Fruit fly (Drosophila melanogaster) whole organism, embryonic: ENCODE data around the gene CG43402.

Experiments used
- Ada2b ChIP-seq: fragments of 200-800 bp; sonication (Bioruptor generic); IDR thresholded peaks from 2 replicates; pipeline ENCODE4 v1.3.6; 2022; ENCODE audit warnings: missing biosample characterization, missing genetic modification characterization
- Atf6 ChIP-seq: fragments of 200-800 bp; sonication (Bioruptor generic); IDR thresholded peaks from 2 replicates; pipeline ENCODE4 v1.3.6; 2022; ENCODE audit warnings: missing biosample characterization, missing genetic modification characterization
- CG10274 ChIP-seq: fragments of 200-800 bp; sonication (Bioruptor generic); optimal IDR thresholded peaks from 3 replicates; lab custom pipeline; 2017; ENCODE audit warnings: missing biosample characterization, mild to moderate bottlenecking, missing genetic modification characterization
- CG10366 ChIP-seq: fragments of 200-800 bp; sonication (Bioruptor generic); IDR thresholded peaks from 2 replicates; pipeline ENCODE4 v1.3.6; 2022; ENCODE audit warnings: missing biosample characterization, missing genetic modification characterization
- CG10462 ChIP-seq: fragments of 200-800 bp; sonication (Bioruptor generic); optimal IDR thresholded peaks from 2 replicates; lab custom pipeline; 2016; ENCODE audit warnings: missing biosample characterization, missing genetic modification characterization
- CG12219 ChIP-seq: fragments of 200-800 bp; sonication (Bioruptor generic); optimal IDR thresholded peaks from 3 replicates; lab custom pipeline; 2018; ENCODE audit warnings: missing biosample characterization, mild to moderate bottlenecking, missing genetic modification characterization
- CG12769 ChIP-seq: fragments of 200-800 bp; sonication (Bioruptor generic); optimal IDR thresholded peaks from 2 replicates; lab custom pipeline; 2019; ENCODE audit warnings: missing biosample characterization, mild to moderate bottlenecking, missing genetic modification characterization, moderate library complexity
- CG13424 ChIP-seq: fragments of 200-800 bp; sonication (Bioruptor generic); optimal IDR thresholded peaks from 2 replicates; lab custom pipeline; 2019; ENCODE audit warnings: missing biosample characterization, mild to moderate bottlenecking, missing genetic modification characterization, moderate library complexity
- CG14050 ChIP-seq: fragments of 200-800 bp; sonication (Bioruptor generic); IDR thresholded peaks from 3 replicates; pipeline ENCODE4 v1.3.6; 2022; ENCODE audit warnings: missing biosample characterization, missing genetic modification characterization
- CG1647 ChIP-seq: fragments of 200-800 bp; sonication (Bioruptor generic); optimal IDR thresholded peaks from 3 replicates; lab custom pipeline; 2016; ENCODE audit warnings: missing biosample characterization, missing genetic modification characterization
- CG16815 ChIP-seq: fragments of 200-800 bp; sonication (Bioruptor generic); optimal IDR thresholded peaks from 3 replicates; lab custom pipeline; 2017; ENCODE audit warnings: missing biosample characterization, mild to moderate bottlenecking, missing genetic modification characterization
- CG16863 ChIP-seq: fragments of 200-800 bp; sonication (Bioruptor generic); optimal IDR thresholded peaks from 3 replicates; lab custom pipeline; 2016; ENCODE audit warnings: missing biosample characterization, missing genetic modification characterization
- CG18599 ChIP-seq: fragments of 200-800 bp; sonication (Bioruptor generic); optimal IDR thresholded peaks from 3 replicates; lab custom pipeline; 2017; ENCODE audit warnings: missing biosample characterization, missing genetic modification characterization, mild to moderate bottlenecking, moderate library complexity, missing genetic modification reagents
- CG2199 ChIP-seq: fragments of 200-800 bp; sonication (Bioruptor generic); IDR thresholded peaks from 3 replicates; pipeline ENCODE4 v1.3.6; 2022; ENCODE audit warnings: missing biosample characterization, missing genetic modification characterization
- CG31224 ChIP-seq: fragments of 200-800 bp; sonication (Bioruptor generic); IDR thresholded peaks from 2 replicates; pipeline ENCODE4 v1.3.6; 2022; ENCODE audit warnings: missing biosample characterization, missing genetic modification characterization
- CG32532 ChIP-seq: fragments of 200-800 bp; sonication (Bioruptor generic); IDR thresholded peaks from 2 replicates; pipeline ENCODE4 v1.3.6; 2022; ENCODE audit warnings: missing biosample characterization, missing genetic modification characterization
- CG3838 ChIP-seq: fragments of 200-800 bp; sonication (Bioruptor generic); optimal IDR thresholded peaks from 3 replicates; lab custom pipeline; 2016; ENCODE audit warnings: missing biosample characterization, missing genetic modification characterization
- CG7372 ChIP-seq: fragments of 200-800 bp; sonication (Bioruptor generic); IDR thresholded peaks from 2 replicates; pipeline ENCODE4 v1.3.6; 2022; ENCODE audit warnings: missing biosample characterization, missing genetic modification characterization
- CG7839 ChIP-seq: fragments of 200-800 bp; sonication (Bioruptor generic); optimal IDR thresholded peaks from 3 replicates; lab custom pipeline; 2018; ENCODE audit warnings: missing biosample characterization, mild to moderate bottlenecking, missing genetic modification characterization, moderate library complexity
- CG9609 ChIP-seq: fragments of 200-800 bp; sonication (Bioruptor generic); optimal IDR thresholded peaks from 3 replicates; lab custom pipeline; 2016; ENCODE audit warnings: missing biosample characterization, missing genetic modification characterization
- CG9727 ChIP-seq: fragments of 200-800 bp; sonication (Bioruptor generic); optimal IDR thresholded peaks from 3 replicates; lab custom pipeline; 2017; ENCODE audit warnings: missing biosample characterization, mild to moderate bottlenecking, missing genetic modification characterization
- GATAe ChIP-seq: fragments of 200-800 bp; sonication (Bioruptor generic); conservative IDR thresholded peaks from 2 replicates; pipeline ENCODE4 v1.3.6; 2022; ENCODE audit warnings: missing biosample characterization, missing genetic modification characterization
- Gug ChIP-seq: fragments of 200-800 bp; sonication (Bioruptor generic); IDR thresholded peaks from 4 replicates; pipeline ENCODE4 v1.3.6; 2022; ENCODE audit warnings: missing biosample characterization, missing genetic modification characterization
- HmgD ChIP-seq: fragments of 200-800 bp; sonication (Bioruptor generic); optimal IDR thresholded peaks from 3 replicates; lab custom pipeline; 2016; ENCODE audit warnings: missing biosample characterization, missing genetic modification characterization
- Hr39 ChIP-seq: fragments of >200 bp; optimal IDR thresholded peaks from 2 replicates; lab custom pipeline; 2017
- Hr51 ChIP-seq, 2 experiments: fragments of 200-800 bp; sonication (Bioruptor generic); optimal IDR thresholded peaks; 2 replicates in 1 of 2; 3 replicates in 1 of 2; lab custom pipeline; 2016 to 2018; ENCODE audit warnings: missing biosample characterization in 2 of 2, missing genetic modification characterization in 2 of 2, mild to moderate bottlenecking in 1 of 2, moderate library complexity in 1 of 2
- Meics ChIP-seq: fragments of 200-800 bp; sonication (Bioruptor generic); optimal IDR thresholded peaks from 2 replicates; lab custom pipeline; 2017; ENCODE audit warnings: missing biosample characterization, mild to moderate bottlenecking, missing genetic modification characterization
- NfI ChIP-seq: fragments of 200-800 bp; sonication (Bioruptor generic); optimal IDR thresholded peaks from 3 replicates; lab custom pipeline; 2018; ENCODE audit warnings: missing biosample characterization, mild to moderate bottlenecking, missing genetic modification characterization, moderate library complexity
- Side ChIP-seq: fragments of 200-800 bp; sonication (Bioruptor generic); optimal IDR thresholded peaks from 2 replicates; lab custom pipeline; 2016; ENCODE audit warnings: missing biosample characterization, missing genetic modification characterization
- TFAM ChIP-seq: fragments of 200-800 bp; sonication (Bioruptor generic); optimal IDR thresholded peaks from 2 replicates; lab custom pipeline; 2017; ENCODE audit warnings: missing biosample characterization, missing genetic modification characterization, inconsistent platforms
- Usf ChIP-seq: fragments of 200-800 bp; sonication (Bioruptor generic); optimal IDR thresholded peaks from 2 replicates; lab custom pipeline; 2017; ENCODE audit warnings: missing genotype, missing biosample characterization, missing genetic modification characterization
- abd-A ChIP-seq: fragments of 200-800 bp; sonication (Bioruptor generic); optimal IDR thresholded peaks from 3 replicates; lab custom pipeline; 2019; ENCODE audit warnings: missing biosample characterization, mild to moderate bottlenecking, missing genetic modification characterization, moderate library complexity
- corto ChIP-seq: fragments of 200-800 bp; sonication (Bioruptor generic); optimal IDR thresholded peaks from 2 replicates; lab custom pipeline; 2016; ENCODE audit warnings: missing biosample characterization, mild to moderate bottlenecking, missing genetic modification characterization, moderate library complexity
- danr ChIP-seq: fragments of 200-800 bp; sonication (Bioruptor generic); IDR thresholded peaks from 2 replicates; pipeline ENCODE4 v1.3.6; 2022; ENCODE audit warnings: missing biosample characterization, missing genetic modification characterization
- dati ChIP-seq: fragments of 200-800 bp; sonication (Bioruptor generic); IDR thresholded peaks from 2 replicates; pipeline ENCODE4 v1.3.6; 2022; ENCODE audit warnings: missing biosample characterization, missing genetic modification characterization
- ems ChIP-seq: fragments of 200-800 bp; sonication (Bioruptor generic); optimal IDR thresholded peaks from 3 replicates; lab custom pipeline; 2016; ENCODE audit warnings: missing biosample characterization, missing genetic modification characterization
- fd102C ChIP-seq: fragments of 200-800 bp; sonication (Bioruptor generic); optimal IDR thresholded peaks from 2 replicates; lab custom pipeline; 2018; ENCODE audit warnings: missing biosample characterization, mild to moderate bottlenecking, missing genetic modification characterization, moderate library complexity
- fd64A ChIP-seq: fragments of 200-800 bp; sonication (Bioruptor generic); optimal IDR thresholded peaks from 3 replicates; lab custom pipeline; 2018; ENCODE audit warnings: missing biosample characterization, mild to moderate bottlenecking, missing genetic modification characterization
- gcm ChIP-seq: fragments of 200-800 bp; sonication (Bioruptor generic); optimal IDR thresholded peaks from 2 replicates; lab custom pipeline; 2019; ENCODE audit warnings: missing biosample characterization, mild to moderate bottlenecking, missing genetic modification characterization, moderate library complexity
- gcm2 ChIP-seq: fragments of 200-800 bp; sonication (Bioruptor generic); optimal IDR thresholded peaks from 2 replicates; lab custom pipeline; 2016; ENCODE audit warnings: missing biosample characterization, missing genetic modification characterization
- gsb ChIP-seq: fragments of 200-800 bp; sonication (Bioruptor generic); IDR thresholded peaks from 2 replicates; pipeline ENCODE4 v1.3.6; 2022; ENCODE audit warnings: missing biosample characterization, missing genetic modification characterization
- hth ChIP-seq: fragments of >200 bp; optimal IDR thresholded peaks from 2 replicates; lab custom pipeline; 2017; ENCODE audit warnings: inconsistent platforms
- kni ChIP-seq: fragments of 200-800 bp; sonication (Bioruptor generic); optimal IDR thresholded peaks from 3 replicates; lab custom pipeline; 2017; ENCODE audit warnings: mild to moderate bottlenecking, missing biosample characterization, missing genetic modification reagents, missing genetic modification characterization
- sqz ChIP-seq: fragments of 200-800 bp; sonication (Bioruptor generic); optimal IDR thresholded peaks from 3 replicates; lab custom pipeline; 2018; ENCODE audit warnings: missing biosample characterization, mild to moderate bottlenecking, missing genetic modification characterization
- stwl ChIP-seq: fragments of 200-800 bp; sonication (Bioruptor generic); optimal IDR thresholded peaks from 3 replicates; lab custom pipeline; 2018; ENCODE audit warnings: missing biosample characterization, mild to moderate bottlenecking, missing genetic modification characterization, moderate library complexity
- tna ChIP-seq: fragments of 200-800 bp; sonication (Bioruptor generic); IDR thresholded peaks from 2 replicates; pipeline ENCODE4 v1.3.6; 2022; ENCODE audit warnings: missing biosample characterization, missing genetic modification characterization; ENCODE audit not compliant: partially characterized antibody
- toy ChIP-seq: fragments of 200-800 bp; sonication (Bioruptor generic); IDR thresholded peaks from 2 replicates; pipeline ENCODE4 v1.3.6; 2022; ENCODE audit warnings: missing biosample characterization, missing genetic modification characterization
- unc-4 ChIP-seq: fragments of 200-800 bp; sonication (Bioruptor generic); IDR thresholded peaks from 2 replicates; pipeline ENCODE4 v1.3.6; 2022; ENCODE audit warnings: missing biosample characterization, missing genetic modification characterization; ENCODE audit not compliant: partially characterized antibody
- vfl ChIP-seq: fragments of 200-800 bp; sonication (Bioruptor generic); optimal IDR thresholded peaks from 2 replicates; lab custom pipeline; 2016; ENCODE audit warnings: missing biosample characterization, missing genetic modification characterization

Gene CG43402

dm6 chr2L:1439790-1440422 is 2.5 kb upstream of the CG43402 start (continued):
- TF ChIP-seq toy (GFP tag; lab: Robert Waterston, UW) (no peak), Atf6 (GFP tag; lab: Robert Waterston, UW) (peak; percentile 21; the same call in 1 of the 2 replicates), CG12769 (tag; lab: Kevin White, UChicago) (peak; percentile 31), ems (GFP tag; lab: Kevin White, UChicago) (peak; percentile 19), CG32532 (GFP tag; lab: Robert Waterston, UW) (no peak), CG7839 (tag; lab: Kevin White, UChicago) (peak; percentile 76), Side (peak; percentile 36), NfI (GFP tag; lab: Kevin White, UChicago) (peak; percentile 65), hth (lab: Kevin White, UChicago) (no peak), CG13424 (tag; lab: Kevin White, UChicago) (peak; percentile 71), fd64A (GFP tag; lab: Kevin White, UChicago) (peak; percentile 36), CG14050 (GFP tag; lab: Robert Waterston, UW) (no peak), Gug (GFP tag; lab: Robert Waterston, UW) (peak; percentile 52; the same call in 1 of the 4 replicates), CG1647 (GFP tag; lab: Kevin White, UChicago) (no peak), fd102C (GFP tag; lab: Kevin White, UChicago) (no peak), CG10366 (GFP tag; lab: Robert Waterston, UW) (peak; percentile 45), Hr39 (lab: Kevin White, UChicago) (no peak), unc-4 (no peak), CG7372 (no peak), dati (GFP tag; lab: Robert Waterston, UW) (no peak), HmgD (no peak), CG9727 (GFP tag; lab: Kevin White, UChicago) (peak; percentile 67), CG31224 (GFP tag; lab: Robert Waterston, UW) (no peak), danr (GFP tag; lab: Robert Waterston, UW) (0 out of 2 replicates have a peak, but pooled peaks have one; percentile 25), CG16815 (GFP tag; lab: Kevin White, UChicago) (peak; percentile 56), CG9609 (GFP tag; lab: Kevin White, UChicago) (peak; percentile 56), CG10462 (GFP tag; lab: Kevin White, UChicago) (peak; percentile 65)

- TF ChIP-seq kni (peak; percentile 37), CG2199 (peak; percentile 66; the same call in 2 of the 3 replicates), stwl (tag; lab: Kevin White, UChicago) (no peak), Meics (GFP tag; lab: Kevin White, UChicago) (no peak), CG18599 (GFP tag; lab: Kevin White, UChicago) (no peak), CG10274 (GFP tag; lab: Kevin White, UChicago) (no peak), tna (no peak), sqz (GFP tag; lab: Kevin White, UChicago) (peak; percentile 2), abd-A (peak; percentile 50), TFAM (GFP tag; lab: Kevin White, UChicago) (no peak), CG16815 (GFP tag; lab: Kevin White, UChicago) (no peak)
These were observed 1.1 kb downstream of the CG43402 start for dm6 chr2L:1443509-1443908.

DNA sequence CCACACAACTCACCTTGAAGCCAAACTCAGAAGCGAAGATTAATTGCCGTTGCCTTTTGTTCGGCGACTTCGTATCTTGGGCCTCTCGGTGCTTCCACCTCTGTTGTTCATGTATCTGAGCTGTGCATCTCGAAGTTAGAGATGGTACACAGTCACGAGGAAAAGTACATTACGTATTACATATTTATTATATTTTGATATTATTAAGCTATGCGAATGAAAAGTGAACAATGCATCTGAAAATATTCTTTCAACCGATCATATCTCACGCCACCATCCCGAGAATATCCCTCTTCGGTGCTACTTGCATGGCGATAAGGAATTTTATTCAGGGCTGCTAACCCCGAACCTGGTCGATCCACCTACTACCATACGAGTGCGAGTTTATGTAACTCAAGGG is 2.6 kb downstream of the CG43402 start:
- TF ChIP-seq GATAe (GFP tag; lab: Robert Waterston, UW) (no peak), gcm (GFP tag; lab: Kevin White, UChicago) (peak; percentile 10), Ada2b (GFP tag; lab: Robert Waterston, UW) (0 out of 2 replicates have a peak, but pooled peaks have one; percentile 16), CG16863 (GFP tag; lab: Kevin White, UChicago) (no peak), CG3838 (GFP tag; lab: Kevin White, UChicago) (no peak), Usf (GFP tag; lab: Kevin White, UChicago) (no peak), CG9727 (GFP tag; lab: Kevin White, UChicago) (peak; percentile 8), gsb (GFP tag; lab: Robert Waterston, UW) (no peak), vfl (no peak), CG12219 (GFP tag; lab: Kevin White, UChicago) (peak; percentile 12), gcm2 (GFP tag; lab: Kevin White, UChicago) (no peak), Hr51 (GFP tag; optimal IDR thresholded peaks at IDR 0.05; lab: Kevin White, UChicago) (no peak), CG10274 (GFP tag; lab: Kevin White, UChicago) (no peak), corto (GFP tag; lab: Kevin White, UChicago) (peak; percentile 87)
